Worm (Caenorhabditis elegans): ENCODE results near the gene W08F4.10.

- TF ChIP-seq fkh-2 (tag; optimal IDR thresholded peaks at IDR 0.05) = no peak
- no peak for TF ChIP-seq egl-27 (tag; optimal IDR thresholded peaks at IDR 0.05)
- TF ChIP-seq lin-15B (tag; optimal IDR thresholded peaks at IDR 0.05) = no peak
- TF ChIP-seq jun-1 (tag; optimal IDR thresholded peaks at IDR 0.05) = no peak
- no peak for TF ChIP-seq unc-62 (GFP tag; optimal IDR thresholded peaks at IDR 0.05)
- TF ChIP-seq fkh-10 (GFP tag; optimal IDR thresholded peaks at IDR 0.05) = no peak
- no peak for TF ChIP-seq elt-2 (tag; optimal IDR thresholded peaks at IDR 0.05)
- no peak for TF ChIP-seq fos-1 (tag; optimal IDR thresholded peaks at IDR 0.05)
Observed at ce11 chrII:568776-569175, 22.2 kb downstream of the W08F4.10 start, which contains the start of gene W08F4.5.
